Fruit fly (Drosophila melanogaster): Measurements from ENCODE around the gene ND-15.

DNA sequence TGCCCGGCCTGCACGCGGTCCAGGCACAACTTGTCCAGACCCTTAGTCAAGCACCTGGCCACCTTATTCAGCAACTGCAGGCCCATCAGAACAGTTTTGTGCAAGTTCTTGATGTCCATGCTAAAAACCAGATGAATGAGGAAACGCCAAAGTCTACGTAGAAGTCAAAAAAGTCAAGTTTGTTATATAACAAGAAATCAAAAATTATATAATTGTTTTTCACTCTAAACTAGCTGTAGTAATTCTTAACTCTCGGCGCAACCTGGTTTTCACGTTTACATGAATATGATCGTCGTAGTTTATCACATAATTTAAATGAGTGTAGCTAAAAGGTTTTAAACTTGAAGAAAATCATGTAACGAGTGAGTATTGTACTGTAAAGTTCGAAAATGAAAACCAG, 90.0 kb downstream of the ND-15 start:
- TF ChIP-seq Ets98B (GFP tag; IDR thresholded peaks at IDR 0.05) (no peak), gl (tag; optimal IDR thresholded peaks at IDR 0.05) (no peak), EcR (GFP tag; optimal IDR thresholded peaks at IDR 0.05) (no peak), CG15710 (tag; optimal IDR thresholded peaks at IDR 0.05) (no peak), Snoo (tag; optimal IDR thresholded peaks at IDR 0.05) (no peak), CG17806 (tag; optimal IDR thresholded peaks at IDR 0.05) (no peak)

All from whole organism, pupa.